Worm (Caenorhabditis elegans) whole organism, L4 larva: ENCODE data around the gene srbc-76.

Experiments
- F26F4.8 ChIP-seq: fragments of 200-800 bp; sonication (Bioruptor generic); conservative IDR thresholded peaks from 2 replicates; pipeline ENCODE4 v1.3.6; 2022; ENCODE audit warnings: missing genetic modification characterization, missing compliant biosample characterization
- F44E2.7 ChIP-seq: fragments of 200-800 bp; sonication (Bioruptor generic); IDR thresholded peaks from 2 replicates; pipeline ENCODE4 v2.1.2; 2022; ENCODE audit warnings: missing genetic modification characterization, missing compliant biosample characterization
- T20F7.1 ChIP-seq: fragments of 200-800 bp; sonication (Bioruptor generic); optimal IDR thresholded peaks from 2 replicates; lab custom pipeline; 2018; ENCODE audit warnings: mild to moderate bottlenecking, missing genetic modification characterization, missing compliant biosample characterization
- ZK337.2 ChIP-seq: fragments of 200-800 bp; sonication (Bioruptor generic); IDR thresholded peaks from 2 replicates; pipeline ENCODE4 v1.3.6; 2022; ENCODE audit warnings: missing genetic modification reagents, missing genetic modification characterization, missing compliant biosample characterization
- aha-1 ChIP-seq: fragments of 150-350 bp; peaks from one replicate; lab custom pipeline; 2014; ENCODE audit warnings: missing biosample characterization, missing genetic modification characterization
- aly-2 ChIP-seq: sonication (generic microtip); optimal IDR thresholded peaks from 2 replicates; lab custom pipeline; 2018; ENCODE audit warnings: missing biosample characterization, missing genetic modification characterization
- arid-1 ChIP-seq: fragments of 200-800 bp; sonication (Bioruptor generic); conservative IDR thresholded peaks from 2 replicates; pipeline ENCODE4 v1.3.6; 2022; ENCODE audit warnings: missing genetic modification reagents, missing genetic modification characterization, missing compliant biosample characterization
- ceh-20 ChIP-seq: fragments of 200-800 bp; sonication (Bioruptor generic); IDR thresholded peaks from 2 replicates; pipeline ENCODE4 v1.3.6; 2022; ENCODE audit warnings: missing genetic modification reagents, missing genetic modification characterization, missing compliant biosample characterization
- ceh-28 ChIP-seq: fragments of 150-350 bp; optimal IDR thresholded peaks from 2 replicates; lab custom pipeline; 2014; ENCODE audit warnings: missing biosample characterization, missing genetic modification reagents, missing genetic modification characterization
- ceh-32 ChIP-seq: sonication (generic microtip); optimal IDR thresholded peaks from 2 replicates; lab custom pipeline; 2016; ENCODE audit warnings: mild to moderate bottlenecking, missing genetic modification characterization, missing compliant biosample characterization; ENCODE audit not compliant: poor library complexity
- ceh-82 ChIP-seq: sonication (generic microtip); optimal IDR thresholded peaks from 2 replicates; lab custom pipeline; 2017; ENCODE audit warnings: missing biosample characterization, missing genetic modification characterization
- daf-16 ChIP-seq, 3 experiments: sonication (generic microtip); optimal IDR thresholded peaks; 2 replicates each; lab custom pipeline; 2016 to 2017; ENCODE audit warnings: missing genetic modification characterization in 3 of 3, missing genetic modification reagents in 3 of 3, mild to moderate bottlenecking in 2 of 3, missing compliant biosample characterization in 2 of 3, missing biosample characterization in 1 of 3, moderate library complexity in 1 of 3
- dmd-6 ChIP-seq: fragments of 200-800 bp; sonication (Bioruptor generic); IDR thresholded peaks from 2 replicates; pipeline ENCODE4 v1.3.6; 2022; ENCODE audit warnings: missing genetic modification reagents, missing genetic modification characterization, missing compliant biosample characterization
- dve-1 ChIP-seq: sonication (generic microtip); optimal IDR thresholded peaks from 2 replicates; lab custom pipeline; 2017; ENCODE audit warnings: antibody characterized with exemption, mild to moderate bottlenecking, missing genetic modification characterization, missing compliant biosample characterization; ENCODE audit not compliant: insufficient read depth
- egl-43 ChIP-seq: fragments of 200-800 bp; sonication (Bioruptor generic); IDR thresholded peaks from 2 replicates; pipeline ENCODE4 v1.3.6; 2022; ENCODE audit warnings: missing genetic modification reagents, missing genetic modification characterization, missing compliant biosample characterization
- gei-8 ChIP-seq: fragments of 200-800 bp; sonication (Bioruptor generic); optimal IDR thresholded peaks from 2 replicates; lab custom pipeline; 2018; ENCODE audit warnings: mild to moderate bottlenecking, missing genetic modification characterization, missing compliant biosample characterization
- hlh-30 ChIP-seq: sonication (generic microtip); optimal IDR thresholded peaks from 2 replicates; lab custom pipeline; 2017; ENCODE audit warnings: antibody characterized with exemption, mild to moderate bottlenecking, missing genetic modification characterization, missing compliant biosample characterization; ENCODE audit not compliant: insufficient read depth
- jun-1 ChIP-seq: fragments of 150-350 bp; optimal IDR thresholded peaks from 2 replicates; lab custom pipeline; 2014; ENCODE audit warnings: missing biosample characterization, missing genetic modification reagents, missing genetic modification characterization
- lim-7 ChIP-seq: fragments of 200-800 bp; sonication (Bioruptor generic); IDR thresholded peaks from 2 replicates; pipeline ENCODE4 v1.3.6; 2022; ENCODE audit warnings: missing genetic modification characterization, missing compliant biosample characterization
- lin-15B ChIP-seq: fragments of 150-350 bp; sonication (generic microtip); optimal IDR thresholded peaks from 3 replicates; lab custom pipeline; 2014; ENCODE audit warnings: missing biosample characterization, missing genetic modification characterization
- lin-29 ChIP-seq: fragments of 200-800 bp; sonication (Bioruptor generic); IDR thresholded peaks from 2 replicates; pipeline ENCODE4 v1.3.6; 2022; ENCODE audit warnings: missing genetic modification reagents, missing genetic modification characterization, missing compliant biosample characterization
- lin-39 ChIP-seq: fragments of 150-350 bp; optimal IDR thresholded peaks from 2 replicates; lab custom pipeline; 2014; ENCODE audit warnings: missing biosample characterization, missing genetic modification reagents, missing genetic modification characterization
- madf-5 ChIP-seq, 2 experiments: fragments of 200-800 bp; sonication (Bioruptor generic); IDR thresholded peaks; 2 replicates each; pipeline ENCODE4 v1.3.6; 2022; ENCODE audit warnings: missing compliant biosample characterization in 2 of 2, missing genetic modification characterization in 2 of 2
- madf-9 ChIP-seq: fragments of 200-800 bp; sonication (Bioruptor generic); conservative IDR thresholded peaks from 2 replicates; pipeline ENCODE4 v1.3.6; 2022; ENCODE audit warnings: missing genetic modification reagents, missing genetic modification characterization, missing compliant biosample characterization
- mes-2 ChIP-seq: sonication (generic microtip); optimal IDR thresholded peaks from 2 replicates; lab custom pipeline; 2016; ENCODE audit warnings: missing genotype, mild to moderate bottlenecking, missing genetic modification characterization, missing compliant biosample characterization; ENCODE audit not compliant: poor library complexity, severe bottlenecking
- mxl-2 ChIP-seq: fragments of 200-800 bp; sonication (Bioruptor generic); conservative IDR thresholded peaks from 2 replicates; pipeline ENCODE4 v1.3.6; 2022; ENCODE audit warnings: missing genetic modification reagents, missing genetic modification characterization, missing compliant biosample characterization
- nhr-10 ChIP-seq: fragments of 150-350 bp; optimal IDR thresholded peaks from 2 replicates; lab custom pipeline; 2014; ENCODE audit warnings: missing biosample characterization, missing genetic modification characterization
- nhr-102 ChIP-seq: sonication (generic microtip); optimal IDR thresholded peaks from 2 replicates; lab custom pipeline; 2016; ENCODE audit warnings: mild to moderate bottlenecking, missing genetic modification characterization, moderate library complexity, missing compliant biosample characterization
- pqm-1 ChIP-seq: sonication (generic microtip); optimal IDR thresholded peaks from 2 replicates; lab custom pipeline; 2017; ENCODE audit warnings: missing biosample characterization, missing genetic modification characterization
- sdz-12 ChIP-seq: fragments of 200-800 bp; sonication (Bioruptor generic); optimal IDR thresholded peaks from 2 replicates; lab custom pipeline; 2018; ENCODE audit warnings: mild to moderate bottlenecking, missing genetic modification characterization, missing compliant biosample characterization
- spr-3 ChIP-seq: fragments of 200-800 bp; sonication (Bioruptor generic); optimal IDR thresholded peaks from 2 replicates; lab custom pipeline; 2018; ENCODE audit warnings: mild to moderate bottlenecking, missing genetic modification characterization, missing compliant biosample characterization
- tag-97 ChIP-seq: fragments of 200-800 bp; sonication (Bioruptor generic); IDR thresholded peaks from 2 replicates; pipeline ENCODE4 v1.3.6; 2022; ENCODE audit warnings: missing genetic modification characterization, missing compliant biosample characterization
- tra-1 ChIP-seq: fragments of 200-800 bp; sonication (Bioruptor generic); IDR thresholded peaks from 2 replicates; pipeline ENCODE4 v1.3.6; 2022; ENCODE audit warnings: missing genetic modification reagents, missing genetic modification characterization, missing compliant biosample characterization
- unc-130 ChIP-seq: sonication (generic microtip); optimal IDR thresholded peaks from 2 replicates; lab custom pipeline; 2016; ENCODE audit warnings: missing genetic modification reagents, missing genetic modification characterization, missing compliant biosample characterization
- unc-62 ChIP-seq, 3 experiments: fragments of 150-350 bp in 1 of 3; sonication (generic microtip); optimal IDR thresholded peaks in 2 of 3; peaks in 1 of 3; 1 replicate in 1 of 3; 2 replicates in 2 of 3; lab custom pipeline; 2014 to 2017; ENCODE audit warnings: missing biosample characterization in 3 of 3, missing genetic modification characterization in 3 of 3, missing genetic modification reagents in 3 of 3, missing genotype in 1 of 3
- vab-7 ChIP-seq: fragments of 200-800 bp; sonication (Bioruptor generic); IDR thresholded peaks from 2 replicates; pipeline ENCODE4 v1.3.6; 2022; ENCODE audit warnings: missing genetic modification reagents, missing genetic modification characterization, missing compliant biosample characterization
- zag-1 ChIP-seq: fragments of 150-350 bp; optimal IDR thresholded peaks from 2 replicates; lab custom pipeline; 2014; ENCODE audit warnings: missing biosample characterization, missing genetic modification characterization
- zfp-2 ChIP-seq: sonication (generic microtip); optimal IDR thresholded peaks from 2 replicates; lab custom pipeline; 2016; ENCODE audit warnings: mild to moderate bottlenecking, missing genetic modification characterization, missing compliant biosample characterization
- ztf-7 ChIP-seq: fragments of 150-350 bp; optimal IDR thresholded peaks from 2 replicates; lab custom pipeline; 2014; ENCODE audit warnings: missing biosample characterization, missing genetic modification characterization

Gene srbc-76

DNA sequence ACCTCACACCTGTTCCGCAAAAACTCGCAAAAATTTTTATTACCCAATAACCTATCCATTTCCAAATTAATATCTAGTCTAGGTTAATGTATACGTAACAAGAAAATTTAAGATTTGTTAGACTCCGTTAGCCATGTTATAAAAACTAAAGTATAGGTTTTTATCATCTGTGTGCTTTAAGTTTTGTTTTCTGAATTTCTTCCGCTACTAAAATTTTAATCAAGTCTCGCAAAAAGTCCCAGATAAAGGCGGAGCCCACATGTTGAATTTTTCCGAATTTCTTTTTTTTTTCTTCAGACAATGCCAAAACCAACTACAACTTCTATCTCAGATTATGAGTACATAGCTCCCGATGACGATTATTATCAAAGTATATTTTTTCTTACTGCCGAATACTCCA, 20.0 kb upstream of the srbc-76 start, which contains the start of gene srw-13:
srw-13 (plus strand) TSS at position 301 of the 400 bp plus-strand sequence.
- TF ChIP-seq ceh-20 (GFP tag; lab: Robert Waterston, UW) (no peak), aha-1 (tag; lab: Kevin White, UChicago) (peak; percentile 29)

DNA sequence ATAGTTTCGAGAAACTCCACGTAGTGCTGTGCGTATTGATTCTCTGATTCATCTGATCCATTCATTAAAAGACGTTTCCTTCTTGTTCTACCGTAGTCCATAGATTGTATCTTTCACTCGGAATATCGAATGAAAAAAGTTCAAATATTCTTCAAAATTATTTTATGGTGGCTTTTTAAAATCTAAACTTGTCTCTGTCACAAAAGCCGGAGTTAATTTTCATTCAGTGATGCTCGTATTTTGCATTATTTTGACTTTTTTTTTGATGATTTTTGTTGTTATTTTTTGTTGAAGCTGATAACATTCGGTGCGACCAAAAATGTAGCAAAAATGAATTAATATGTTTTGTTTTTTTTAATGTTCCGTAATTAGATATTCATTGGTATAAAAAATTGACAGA, 16.5 kb upstream of the srbc-76 start, which contains the start of gene nhr-164:
nhr-164 (minus strand) TSS at position 101 of the 400 bp plus-strand sequence.
- TF ChIP-seq sdz-12 (GFP tag; lab: Kevin White, UChicago) (no peak), zfp-2 (tag; lab: Kevin White, UChicago) (no peak), lin-29 (no peak), nhr-102 (tag; lab: Kevin White, UChicago) (no peak), dve-1 (no peak), unc-62 (GFP tag; optimal IDR thresholded peaks at IDR 0.05 in 1 of 2; lab: Kevin White, UChicago) (no peak), unc-62 (tag; optimal IDR thresholded peaks at IDR 0.05; lab: Kevin White, UChicago) (no peak), madf-9 (GFP tag; lab: Robert Waterston, UW) (no peak), arid-1 (GFP tag; lab: Robert Waterston, UW) (no peak), egl-43 (GFP tag; lab: Robert Waterston, UW) (no peak), ceh-20 (GFP tag; lab: Robert Waterston, UW) (no peak), T20F7.1 (no peak), tra-1 (GFP tag; lab: Robert Waterston, UW) (no peak), lin-15B (tag; lab: Kevin White, UChicago) (no peak), lin-39 (no peak), jun-1 (tag; lab: Kevin White, UChicago) (no peak), mxl-2 (GFP tag; lab: Robert Waterston, UW) (no peak), daf-16 (GFP tag; optimal IDR thresholded peaks at IDR 0.05; lab: Kevin White, UChicago) (no peak), daf-16 (tag; optimal IDR thresholded peaks at IDR 0.05; lab: Kevin White, UChicago) (no peak)

ce11 chrV:15238552-15238951, 13.6 kb upstream of the srbc-76 start, which contains the start of gene srw-12:
Gene srw-12, minus strand, starts transcription at chrV:15238652.
- no peak for TF ChIP-seq dve-1
- peak in 1 of 2 experiments; percentile 33 for TF ChIP-seq unc-62 (GFP tag; optimal IDR thresholded peaks at IDR 0.05 in 1 of 2; lab: Kevin White, UChicago)
- TF ChIP-seq unc-62 (tag; optimal IDR thresholded peaks at IDR 0.05; lab: Kevin White, UChicago), result no peak

- TF ChIP-seq daf-16 (GFP tag; optimal IDR thresholded peaks at IDR 0.05; lab: Kevin White, UChicago) (no peak), daf-16 (tag; optimal IDR thresholded peaks at IDR 0.05; lab: Kevin White, UChicago) (no peak)
These were observed 12.0 kb upstream of the srbc-76 start, which contains the start of gene srw-11 for ce11 chrV:15240215-15240614. Gene srw-11, minus strand, starts transcription at chrV:15240315.

DNA sequence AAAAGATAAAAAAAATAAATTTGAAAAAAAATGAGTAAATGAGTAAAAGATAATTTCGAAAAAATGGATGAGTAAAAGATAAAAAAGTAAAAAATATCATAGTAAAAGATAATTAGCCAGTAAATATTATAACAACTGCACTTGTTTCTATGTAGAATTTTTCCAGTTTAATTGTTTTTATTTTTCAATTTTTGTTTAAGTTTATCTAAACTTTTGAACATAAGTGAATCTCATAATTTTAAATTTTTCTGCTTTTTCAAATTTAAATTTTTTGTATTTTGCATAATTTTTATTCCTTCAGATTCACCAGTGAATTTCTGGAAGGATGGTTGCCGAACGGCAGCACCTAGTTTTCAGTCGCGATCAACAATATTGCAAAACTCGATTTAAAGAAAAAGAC, 10.9 kb upstream of the srbc-76 start, which contains the start of gene chil-12:
chil-12 (plus strand) TSS at position 301 of the 400 bp plus-strand sequence.
- TF ChIP-seq unc-130 (GFP tag; lab: Kevin White, UChicago) (no peak), ceh-28 (tag; lab: Kevin White, UChicago) (no peak), ceh-20 (GFP tag; lab: Robert Waterston, UW) (no peak), T20F7.1 (no peak), dve-1 (no peak), dmd-6 (GFP tag; lab: Robert Waterston, UW) (no peak), tag-97 (GFP tag; lab: Robert Waterston, UW) (no peak), vab-7 (GFP tag; lab: Robert Waterston, UW) (no peak), ztf-7 (no peak), spr-3 (GFP tag; lab: Kevin White, UChicago) (no peak), lin-29 (no peak)

ce11 chrV:15244456-15244855, 7.7 kb upstream of the srbc-76 start, which contains the start of gene kin-30:
Gene kin-30, plus strand, starts transcription at chrV:15244756.
- no peak for TF ChIP-seq dmd-6 (GFP tag; lab: Robert Waterston, UW)
- no peak for TF ChIP-seq F44E2.7 (GFP tag; lab: Robert Waterston, UW)
- no peak for TF ChIP-seq ceh-32 (tag; lab: Kevin White, UChicago)
- no peak for TF ChIP-seq arid-1 (GFP tag; lab: Robert Waterston, UW)
- TF ChIP-seq ZK337.2 (GFP tag; lab: Robert Waterston, UW), result no peak
- no peak for TF ChIP-seq F26F4.8
- TF ChIP-seq lim-7, result no peak
- no peak for TF ChIP-seq pqm-1 (tag; lab: Kevin White, UChicago)
- TF ChIP-seq gei-8, result no peak
- TF ChIP-seq zag-1, result no peak
- TF ChIP-seq mes-2, result no peak
- TF ChIP-seq hlh-30, result no peak
- TF ChIP-seq ztf-7, result no peak
- TF ChIP-seq aly-2, result no peak
- no peak for TF ChIP-seq madf-5 (GFP tag; IDR thresholded peaks at IDR 0.05; lab: Robert Waterston, UW)
- TF ChIP-seq nhr-102 (tag; lab: Kevin White, UChicago), result no peak
- TF ChIP-seq nhr-10 (tag; lab: Kevin White, UChicago), result no peak
- TF ChIP-seq ceh-82 (tag; lab: Kevin White, UChicago), result no peak
